Fruit fly (Drosophila melanogaster) S2 (cell line): ENCODE data around the gene corn.

Source experiments
- CG8478 ChIP-seq: fragments of >200 bp; optimal IDR thresholded peaks from 2 replicates; lab custom pipeline; 2018
- CTCF ChIP-seq, 2 experiments: fragments of >200 bp; optimal IDR thresholded peaks; 2 replicates each; lab custom pipeline; 2018

DNA sequence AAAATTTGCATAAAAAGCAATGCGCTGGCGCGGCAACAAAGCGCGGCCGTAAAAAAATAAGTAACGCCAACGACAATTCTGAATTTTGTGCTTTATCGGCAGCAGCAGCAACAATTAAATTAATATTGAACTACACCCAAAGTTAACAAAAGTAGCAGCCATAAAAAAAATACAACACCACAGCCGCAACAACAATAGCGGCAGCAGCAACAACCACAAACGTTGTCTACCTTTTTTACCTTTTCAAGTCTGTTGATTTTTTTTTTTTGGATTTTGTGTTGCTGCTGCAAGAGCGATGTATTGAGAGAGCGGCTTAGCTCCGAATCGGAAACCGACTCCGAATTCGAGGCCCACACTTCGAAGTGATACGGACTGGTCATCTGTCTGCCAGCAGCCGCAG lies 22.1 kb downstream of the corn start:
- TF ChIP-seq CG8478 (no peak), CTCF (optimal IDR thresholded peaks at IDR 0.05; lab: Kevin White, UChicago) (no peak)
